Worm (Caenorhabditis elegans): ENCODE results near the gene K10G9.2.
A peak's percentile ranks its signal among the peaks of the same experiment; 100 is the strongest.

Gene K10G9.2

DNA sequence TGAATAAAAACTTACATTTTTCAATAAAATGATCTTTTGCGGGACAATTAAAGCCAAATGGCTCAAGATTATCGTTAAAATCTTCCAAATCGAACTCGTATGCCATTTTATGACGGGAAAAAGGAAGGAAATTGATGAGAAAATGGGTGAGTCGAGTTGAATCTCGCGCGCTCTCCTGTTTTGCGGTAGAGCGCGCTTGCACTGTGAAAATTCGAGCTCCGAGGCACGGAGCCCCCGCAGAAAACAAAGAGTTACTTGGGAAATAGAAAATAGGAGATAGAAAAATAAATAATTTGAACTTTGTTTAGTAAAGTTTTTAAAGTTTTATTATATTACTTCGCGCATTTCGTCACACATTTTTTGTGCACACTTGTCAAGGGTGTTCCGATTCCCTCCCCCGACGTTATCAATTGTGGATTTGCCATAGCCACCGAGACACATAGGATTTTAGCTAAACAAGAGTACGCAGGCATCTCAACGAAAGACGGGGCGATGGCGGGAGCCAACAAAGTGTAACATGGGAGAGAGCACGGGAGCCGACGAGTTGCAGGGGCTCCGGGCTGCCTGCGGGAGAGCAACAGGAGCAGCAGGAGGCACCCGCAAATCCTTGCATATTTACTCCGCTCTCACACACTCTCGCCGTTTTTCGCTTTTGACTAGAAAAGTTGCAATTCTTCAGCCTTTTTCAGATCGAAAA lies 37.1 kb upstream of the K10G9.2 start, which contains the start of the genes div-1 and cor-1 (continued):
- TF ChIP-seq pqm-1 (tag; optimal IDR thresholded peaks at IDR 0.05): no peak
- no peak for TF ChIP-seq mef-2 (tag; optimal IDR thresholded peaks at IDR 0.05)
- TF ChIP-seq swsn-7 (tag; optimal IDR thresholded peaks at IDR 0.05): peak; percentile 31
- TF ChIP-seq dsc-1 (tag; optimal IDR thresholded peaks at IDR 0.05): peak; percentile 40
- TF ChIP-seq zag-1 (tag; optimal IDR thresholded peaks at IDR 0.05): no peak
- no peak for TF ChIP-seq zip-4 (GFP tag; optimal IDR thresholded peaks at IDR 0.05)
- no peak for TF ChIP-seq aly-2 (tag; optimal IDR thresholded peaks at IDR 0.05)
- peak; percentile 28 for TF ChIP-seq nhr-19 (GFP tag; conservative IDR thresholded peaks at IDR 0.05)
- TF ChIP-seq hlh-4 (tag; optimal IDR thresholded peaks at IDR 0.05): no peak
- TF ChIP-seq unc-130 (tag; optimal IDR thresholded peaks at IDR 0.05): no peak
- no peak for TF ChIP-seq unc-98 (GFP tag; IDR thresholded peaks at IDR 0.05)
- no peak for TF ChIP-seq fkh-10 (GFP tag; optimal IDR thresholded peaks at IDR 0.05)
- no peak for TF ChIP-seq ceh-63 (GFP tag; optimal IDR thresholded peaks at IDR 0.05)
- TF ChIP-seq C16A3.4 (tag; optimal IDR thresholded peaks at IDR 0.05): peak; percentile 52
- peak; percentile 39 for TF ChIP-seq lin-13 (GFP tag; optimal IDR thresholded peaks at IDR 0.05)
- peak; percentile 32 for TF ChIP-seq skn-1 (tag; optimal IDR thresholded peaks at IDR 0.05)
- TF ChIP-seq elt-2 (tag; optimal IDR thresholded peaks at IDR 0.05): no peak
- no peak for TF ChIP-seq ceh-88 (GFP tag; IDR thresholded peaks at IDR 0.05)
- TF ChIP-seq ztf-11 (tag; optimal IDR thresholded peaks at IDR 0.05): no peak
- peak; percentile 73 to 89 (median 87) for TF ChIP-seq dpl-1 (GFP tag; optimal IDR thresholded peaks at IDR 0.05)
- TF ChIP-seq ets-5 (GFP tag; IDR thresholded peaks at IDR 0.05): no peak
- TF ChIP-seq aha-1 (tag; optimal IDR thresholded peaks at IDR 0.05): no peak
- peak; percentile 16 for TF ChIP-seq nhr-90 (tag; optimal IDR thresholded peaks at IDR 0.05; ENCODE audit: poor library complexity)
- TF ChIP-seq rnt-1 (tag; optimal IDR thresholded peaks at IDR 0.05): peak; percentile 48
- peak; percentile 40 for TF ChIP-seq xbp-1 (tag; optimal IDR thresholded peaks at IDR 0.05)
- peak; percentile 5 for TF ChIP-seq nhr-20 (tag; optimal IDR thresholded peaks at IDR 0.05)
- no peak for TF ChIP-seq pax-3 (tag; optimal IDR thresholded peaks at IDR 0.05)
- TF ChIP-seq ztf-4 (tag; optimal IDR thresholded peaks at IDR 0.05): no peak
- peak; percentile 86 to 93 for TF ChIP-seq lin-35 (GFP tag; optimal IDR thresholded peaks at IDR 0.05)
- TF ChIP-seq lin-14 (GFP tag; optimal IDR thresholded peaks at IDR 0.05): peak; percentile 66
- TF ChIP-seq nhr-76 (tag; optimal IDR thresholded peaks at IDR 0.05): no peak
- TF ChIP-seq nhr-47 (tag; optimal IDR thresholded peaks at IDR 0.05): peak; percentile 57
- no peak for TF ChIP-seq unc-86 (tag; optimal IDR thresholded peaks at IDR 0.05)
- no peak for TF ChIP-seq irx-1 (tag; optimal IDR thresholded peaks at IDR 0.05)
- no peak for TF ChIP-seq nhr-237 (tag; optimal IDR thresholded peaks at IDR 0.05)
- no peak for TF ChIP-seq sptf-1 (tag; optimal IDR thresholded peaks at IDR 0.05)

DNA sequence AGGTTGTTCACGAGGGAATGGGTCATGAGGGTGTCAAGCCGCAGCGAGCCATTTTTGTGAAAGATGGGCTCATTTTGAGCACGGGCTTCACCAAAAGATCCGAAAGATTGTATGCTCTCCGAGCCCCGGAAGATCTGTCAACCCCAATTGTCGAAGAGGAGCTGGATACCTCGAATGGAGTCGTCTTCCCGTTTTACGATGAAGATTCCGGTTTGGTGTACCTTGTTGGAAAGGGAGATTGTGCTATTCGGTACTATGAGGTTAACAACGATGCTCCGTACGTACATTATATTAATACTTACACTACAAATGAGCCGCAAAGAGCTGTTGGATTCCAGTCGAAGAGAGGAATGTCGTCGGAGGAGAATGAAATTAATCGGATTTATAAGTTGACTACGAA lies 34.6 kb upstream of the K10G9.2 start:
- no peak for TF ChIP-seq aha-1 (tag; optimal IDR thresholded peaks at IDR 0.05)
- TF ChIP-seq unc-98 (GFP tag; IDR thresholded peaks at IDR 0.05): no peak
- TF ChIP-seq unc-62 (GFP tag; optimal IDR thresholded peaks at IDR 0.05): no peak
- TF ChIP-seq tlp-1 (tag; optimal IDR thresholded peaks at IDR 0.05): no peak
- no peak for TF ChIP-seq mdl-1 (tag; optimal IDR thresholded peaks at IDR 0.05)
- no peak for TF ChIP-seq hlh-17 (GFP tag; optimal IDR thresholded peaks at IDR 0.05; ENCODE audit: borderline replicate concordance)
- no peak for TF ChIP-seq hpl-2 (GFP tag; optimal IDR thresholded peaks at IDR 0.05)
- no peak for TF ChIP-seq rnt-1 (tag; optimal IDR thresholded peaks at IDR 0.05)
- TF ChIP-seq fkh-10 (GFP tag; optimal IDR thresholded peaks at IDR 0.05): no peak
- no peak for TF ChIP-seq fkh-8 (tag; optimal IDR thresholded peaks at IDR 0.05)
- TF ChIP-seq mep-1 (tag; optimal IDR thresholded peaks at IDR 0.05): no peak
- no peak for TF ChIP-seq jun-1 (tag; optimal IDR thresholded peaks at IDR 0.05)
- no peak for TF ChIP-seq nhr-19 (GFP tag; conservative IDR thresholded peaks at IDR 0.05)
- no peak for TF ChIP-seq snu-23 (GFP tag; optimal IDR thresholded peaks at IDR 0.05)
- TF ChIP-seq vab-15 (tag; optimal IDR thresholded peaks at IDR 0.05): no peak
- no peak for TF ChIP-seq snpc-4 (tag; optimal IDR thresholded peaks at IDR 0.05)
- no peak for TF ChIP-seq unc-86 (tag; optimal IDR thresholded peaks at IDR 0.05)
- no peak for TF ChIP-seq ces-1 (GFP tag; optimal IDR thresholded peaks at IDR 0.05)
- TF ChIP-seq unc-30 (tag; optimal IDR thresholded peaks at IDR 0.05): no peak

Measured in whole organism, L1 larva.